Worm (Caenorhabditis elegans) whole organism, early embryonic: ENCODE measurements around the gene sri-1.
"Not testable (repeated sequence)": the region's sequence is repeated elsewhere in the genome, so short reads cannot be mapped to it uniquely, and the experiment has no call there.

Experiments
- B0310.2 ChIP-seq: sonication (generic microtip); optimal IDR thresholded peaks from 2 replicates; lab custom pipeline; 2016; ENCODE audit warnings: mild to moderate bottlenecking, missing genetic modification characterization, missing compliant biosample characterization
- hmbx-1 ChIP-seq: sonication (generic microtip); optimal IDR thresholded peaks from 2 replicates; lab custom pipeline; 2016; ENCODE audit warnings: mild to moderate bottlenecking, missing genetic modification characterization, missing compliant biosample characterization
- pes-1 ChIP-seq: fragments of 200-800 bp; sonication (Bioruptor generic); IDR thresholded peaks from 2 replicates; pipeline ENCODE4 v1.3.6; 2022; ENCODE audit warnings: missing genetic modification reagents, missing genetic modification characterization, missing compliant biosample characterization

DNA sequence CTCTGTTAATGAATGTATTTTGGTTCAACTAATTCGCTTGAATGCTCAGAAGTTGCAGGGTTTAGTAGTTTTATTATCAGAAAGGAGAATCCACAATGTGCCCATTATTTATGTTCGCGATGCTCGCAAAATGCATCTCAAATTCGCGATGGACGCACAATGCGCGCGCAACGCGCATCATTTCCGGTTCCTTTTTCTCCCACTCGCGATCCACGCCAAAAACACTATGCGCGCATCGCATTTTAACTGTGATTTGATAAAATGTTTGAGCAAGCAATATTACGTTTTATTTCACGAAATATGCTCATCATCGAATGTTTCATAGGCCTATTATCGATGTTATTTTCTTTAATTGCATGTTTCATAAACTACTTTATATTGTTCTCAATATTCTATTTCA is 37.6 kb downstream of the sri-1 start, which contains the start of gene srbc-77:
- not testable (repeated sequence) for TF ChIP-seq pes-1; B0310.2 (tag; lab: Kevin White, UChicago); hmbx-1 (tag; lab: Kevin White, UChicago)
